Fruit fly (Drosophila melanogaster) whole organism, embryonic: ENCODE data around the gene cue.

Source experiments
- CG2202 ChIP-seq: fragments of 200-800 bp; sonication (Bioruptor generic); optimal IDR thresholded peaks from 2 replicates; lab custom pipeline; 2018; ENCODE audit warnings: missing biosample characterization, mild to moderate bottlenecking, missing genetic modification characterization
- Nf-YA ChIP-seq: fragments of 200-800 bp; sonication (Bioruptor generic); IDR thresholded peaks from 2 replicates; pipeline ENCODE4 v1.3.6; 2022; ENCODE audit warnings: missing biosample characterization, missing genetic modification characterization
- fd64A ChIP-seq: fragments of 200-800 bp; sonication (Bioruptor generic); optimal IDR thresholded peaks from 3 replicates; lab custom pipeline; 2018; ENCODE audit warnings: missing biosample characterization, mild to moderate bottlenecking, missing genetic modification characterization
- klu ChIP-seq: fragments of 200-800 bp; sonication (Bioruptor generic); IDR thresholded peaks from 2 replicates; pipeline ENCODE4 v1.3.6; 2022; ENCODE audit warnings: missing biosample characterization, missing genetic modification characterization
- tgo ChIP-seq: fragments of 200-800 bp; sonication (Bioruptor generic); IDR thresholded peaks from 3 replicates; pipeline ENCODE4 v1.3.6; 2022; ENCODE audit warnings: missing biosample characterization, missing genetic modification characterization
- vfl ChIP-seq: fragments of 200-800 bp; sonication (Bioruptor generic); optimal IDR thresholded peaks from 2 replicates; lab custom pipeline; 2016; ENCODE audit warnings: missing biosample characterization, missing genetic modification characterization

dm6 chr3L:1471960-1472359, 45.1 kb downstream of the cue start, which contains the start of gene Naa30B:
- TF ChIP-seq Nf-YA (GFP tag; lab: Robert Waterston, UW) (no peak), tgo (GFP tag; lab: Robert Waterston, UW) (no peak), vfl (GFP tag; lab: Kevin White, UChicago) (no peak), klu (no peak), fd64A (GFP tag; lab: Kevin White, UChicago) (no peak), CG2202 (tag; lab: Kevin White, UChicago) (no peak)
